Fruit fly (Drosophila melanogaster): Measurements from ENCODE around the gene Neto.

- no peak for TF ChIP-seq fru (GFP tag; optimal IDR thresholded peaks at IDR 0.05)
- TF ChIP-seq CG9705 (GFP tag; optimal IDR thresholded peaks at IDR 0.05) = no peak
- no peak for TF ChIP-seq GATAd (GFP tag; optimal IDR thresholded peaks at IDR 0.05)
- TF ChIP-seq psq (GFP tag; optimal IDR thresholded peaks at IDR 0.05) = no peak
Measured at dm6 chrX:13410887-13411286, 34.8 kb upstream of the Neto start.
